Worm (Caenorhabditis elegans) whole organism, young adult: ENCODE results near the gene R13H7.2.

Source experiments
- B0035.1 ChIP-seq: sonication (generic microtip); optimal IDR thresholded peaks from 2 replicates; lab custom pipeline; 2016; ENCODE audit warnings: missing genetic modification characterization, mild to moderate bottlenecking, missing compliant biosample characterization, missing genotype, missing genetic modification reagents
- K11D2.4 ChIP-seq: fragments of 200-800 bp; sonication (Bioruptor generic); IDR thresholded peaks from 2 replicates; pipeline ENCODE4 v1.3.6; 2022; ENCODE audit warnings: missing genetic modification reagents, missing genetic modification characterization, missing compliant biosample characterization
- attf-5 ChIP-seq: fragments of 200-800 bp; sonication (Bioruptor generic); optimal IDR thresholded peaks from 2 replicates; lab custom pipeline; 2018; ENCODE audit warnings: mild to moderate bottlenecking, missing genetic modification characterization, missing compliant biosample characterization
- fkh-3 ChIP-seq: sonication (generic microtip); optimal IDR thresholded peaks from 2 replicates; lab custom pipeline; 2016; ENCODE audit warnings: mild to moderate bottlenecking, missing genetic modification characterization, missing compliant biosample characterization
- lin-54 ChIP-seq: fragments of 200-800 bp; sonication (Bioruptor generic); optimal IDR thresholded peaks from 2 replicates; lab custom pipeline; 2018; ENCODE audit warnings: mild to moderate bottlenecking, missing genetic modification characterization, missing compliant biosample characterization
- nhr-27 ChIP-seq: fragments of 200-800 bp; sonication (Bioruptor generic); optimal IDR thresholded peaks from 2 replicates; lab custom pipeline; 2018; ENCODE audit warnings: mild to moderate bottlenecking, missing genetic modification characterization, moderate library complexity, missing compliant biosample characterization
- nhr-80 ChIP-seq: sonication (generic microtip); optimal IDR thresholded peaks from 2 replicates; lab custom pipeline; 2016; ENCODE audit warnings: missing genetic modification characterization, missing compliant biosample characterization
- rec-8 ChIP-seq, 2 experiments: sonication (generic microtip); optimal IDR thresholded peaks; 2 replicates each; lab custom pipeline; 2016; ENCODE audit warnings: mild to moderate bottlenecking in 2 of 2, missing genetic modification characterization in 2 of 2, missing genetic modification reagents in 2 of 2, missing genotype in 2 of 2, missing biosample characterization in 1 of 2, missing compliant biosample characterization in 1 of 2, moderate library complexity in 1 of 2
- snpc-4 ChIP-seq, 5 experiments: fragments of 150-350 bp in 1 of 5; sonication (generic microtip) in 4 of 5; optimal IDR thresholded peaks; 2 replicates each; lab custom pipeline; 2014 to 2018; ENCODE audit warnings: missing genetic modification characterization in 5 of 5, missing biosample characterization in 3 of 5, antibody characterized with exemption in 2 of 5, mild to moderate bottlenecking in 2 of 5, missing compliant biosample characterization in 2 of 5, missing genotype in 2 of 5, moderate library complexity in 2 of 5, missing genetic modification reagents in 1 of 5

DNA sequence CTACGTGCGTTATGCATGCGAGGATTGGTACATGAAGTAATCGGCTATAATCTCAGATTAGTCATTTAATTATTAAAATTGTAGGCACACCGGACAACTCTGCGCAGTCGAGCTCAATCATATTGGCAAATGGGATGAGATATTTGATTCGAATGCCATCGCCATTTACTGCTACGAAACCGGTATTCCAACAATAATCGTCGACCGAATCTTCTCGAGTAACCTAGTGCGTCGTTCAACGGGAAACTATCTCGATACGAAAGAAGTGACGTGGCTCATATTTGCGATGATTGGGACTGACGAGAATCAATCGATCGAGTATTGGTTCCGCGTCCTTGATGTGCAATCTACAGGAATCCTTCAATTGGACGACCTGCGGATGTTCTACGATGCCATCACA is 45.4 kb upstream of the R13H7.2 start:
- no peak for TF ChIP-seq fkh-3
- TF ChIP-seq lin-54 (GFP tag; lab: Kevin White, UChicago) = no peak
- TF ChIP-seq B0035.1 (tag; lab: Kevin White, UChicago) = no peak
- TF ChIP-seq nhr-80 (tag; lab: Kevin White, UChicago) = no peak
- no peak for TF ChIP-seq K11D2.4 (GFP tag; lab: Robert Waterston, UW)
- no peak for TF ChIP-seq attf-5
- TF ChIP-seq snpc-4 (GFP tag; optimal IDR thresholded peaks at IDR 0.05; lab: Kevin White, UChicago) = no peak
- no peak for TF ChIP-seq snpc-4 (tag; optimal IDR thresholded peaks at IDR 0.05; lab: Kevin White, UChicago)
- no peak for TF ChIP-seq rec-8 (tag; optimal IDR thresholded peaks at IDR 0.05; lab: Kevin White, UChicago)
- TF ChIP-seq nhr-27 (tag; lab: Kevin White, UChicago) = no peak
